Worm (Caenorhabditis elegans) whole organism, mixed stage, embryonic: ENCODE results near the gene elpc-3.

Experiments
- blmp-1 ChIP-seq: fragments of 150-350 bp; optimal IDR thresholded peaks from 2 replicates; lab custom pipeline; 2014; ENCODE audit warnings: missing biosample characterization, missing genetic modification characterization
- ces-1 ChIP-seq: fragments of 150-350 bp; optimal IDR thresholded peaks from 2 replicates; lab custom pipeline; 2014; ENCODE audit warnings: missing biosample characterization, missing genetic modification reagents, missing genetic modification characterization
- ham-2 ChIP-seq: fragments of 200-800 bp; sonication (Bioruptor generic); optimal IDR thresholded peaks from 2 replicates; lab custom pipeline; 2018; ENCODE audit warnings: mild to moderate bottlenecking, missing genetic modification characterization, missing compliant biosample characterization
- mep-1 ChIP-seq: fragments of 150-350 bp; optimal IDR thresholded peaks from 2 replicates; lab custom pipeline; 2017; ENCODE audit warnings: missing biosample characterization, missing genetic modification reagents, missing genetic modification characterization, inconsistent platforms
- nhr-237 ChIP-seq: fragments of 150-350 bp; optimal IDR thresholded peaks from 2 replicates; lab custom pipeline; 2014; ENCODE audit warnings: missing biosample characterization, missing genetic modification characterization
- nhr-28 ChIP-seq: fragments of 150-350 bp; optimal IDR thresholded peaks from 2 replicates; lab custom pipeline; 2014; ENCODE audit warnings: missing biosample characterization, missing genetic modification characterization
- nhr-76 ChIP-seq: sonication (generic microtip); optimal IDR thresholded peaks from 2 replicates; lab custom pipeline; 2017; ENCODE audit warnings: missing biosample characterization, missing genetic modification characterization
- sem-2 ChIP-seq: fragments of 200-800 bp; sonication (Bioruptor generic); optimal IDR thresholded peaks from 2 replicates; lab custom pipeline; 2018; ENCODE audit warnings: mild to moderate bottlenecking, missing genetic modification characterization, missing compliant biosample characterization
- sptf-1 ChIP-seq: sonication (generic microtip); optimal IDR thresholded peaks from 2 replicates; lab custom pipeline; 2017; ENCODE audit warnings: mild to moderate bottlenecking, missing genetic modification characterization, moderate library complexity, missing compliant biosample characterization
- unc-39 ChIP-seq: fragments of 150-350 bp; optimal IDR thresholded peaks from 2 replicates; lab custom pipeline; 2014; ENCODE audit warnings: missing biosample characterization, missing genetic modification characterization
- unc-62 ChIP-seq: fragments of 150-350 bp; optimal IDR thresholded peaks from 2 replicates; lab custom pipeline; 2014; ENCODE audit warnings: missing biosample characterization, missing genetic modification reagents, missing genetic modification characterization
- zip-8 ChIP-seq: fragments of 150-350 bp; optimal IDR thresholded peaks from 2 replicates; lab custom pipeline; 2014; ENCODE audit warnings: missing biosample characterization, missing genetic modification characterization
- ztf-11 ChIP-seq: fragments of 150-350 bp; optimal IDR thresholded peaks from 2 replicates; lab custom pipeline; 2014; ENCODE audit warnings: missing biosample characterization, missing genetic modification characterization

- TF ChIP-seq nhr-237 (tag; lab: Kevin White, UChicago), result no peak
- TF ChIP-seq sem-2 (GFP tag; lab: Kevin White, UChicago), result no peak
- no peak for TF ChIP-seq ham-2 (GFP tag; lab: Kevin White, UChicago)
- TF ChIP-seq sptf-1, result no peak
- no peak for TF ChIP-seq unc-62 (GFP tag; lab: Kevin White, UChicago)
- no peak for TF ChIP-seq unc-39
- TF ChIP-seq ztf-11 (tag; lab: Kevin White, UChicago), result no peak
- TF ChIP-seq ces-1 (GFP tag; lab: Kevin White, UChicago), result no peak
- no peak for TF ChIP-seq nhr-28 (tag; lab: Kevin White, UChicago)
- no peak for TF ChIP-seq nhr-76 (tag; lab: Kevin White, UChicago)
- no peak for TF ChIP-seq mep-1 (tag; lab: Kevin White, UChicago)
- no peak for TF ChIP-seq zip-8 (tag; lab: Kevin White, UChicago)
- no peak for TF ChIP-seq blmp-1 (tag; lab: Kevin White, UChicago)
These were observed 3.2 kb upstream of the elpc-3 start, which contains the start of gene srd-4 for ce11 chrV:12184308-12184999.
